Fruit fly (Drosophila melanogaster): ENCODE measurements around the gene ppk27.

The ppk27 gene

dm6 chr3L:3788790-3789421 is 33.9 kb upstream of the ppk27 start (continued):
- TF ChIP-seq ind (GFP tag; optimal IDR thresholded peaks at IDR 0.05) (no peak), twi (tag; optimal IDR thresholded peaks at IDR 0.05) (no peak), pnt (GFP tag; optimal IDR thresholded peaks at IDR 0.05) (no peak), Hr3 (GFP tag; optimal IDR thresholded peaks at IDR 0.05) (no peak), scrt (GFP tag; optimal IDR thresholded peaks at IDR 0.05) (peak; percentile 31), gsb-n (tag; optimal IDR thresholded peaks at IDR 0.05) (peak; percentile 51), CG30431 (GFP tag; optimal IDR thresholded peaks at IDR 0.05) (no peak), CG16863 (GFP tag; optimal IDR thresholded peaks at IDR 0.05) (no peak), Chrac-16 (GFP tag; optimal IDR thresholded peaks at IDR 0.05) (no peak), wdn (GFP tag; IDR thresholded peaks at IDR 0.05) (no peak), Jarid2 (GFP tag; optimal IDR thresholded peaks at IDR 0.05) (no peak), B-H1 (GFP tag; IDR thresholded peaks at IDR 0.05) (no peak; the same call in 2 of the 3 replicates), CG15479 (GFP tag; optimal IDR thresholded peaks at IDR 0.05) (no peak), lola (GFP tag; optimal IDR thresholded peaks at IDR 0.05) (peak in 1 of 3 experiments; percentile 28), dimm (GFP tag; IDR thresholded peaks at IDR 0.05) (no peak), CG7928 (GFP tag; optimal IDR thresholded peaks at IDR 0.05) (no peak), nerfin-2 (GFP tag; IDR thresholded peaks at IDR 0.05; ENCODE audit: partially characterized antibody) (peak; percentile 70), h (optimal IDR thresholded peaks at IDR 0.05) (no peak), Atf-2 (GFP tag; optimal IDR thresholded peaks at IDR 0.05) (no peak), Scr (GFP tag; IDR thresholded peaks at IDR 0.05; ENCODE audit: partially characterized antibody) (peak; percentile 52; the same call in 1 of the 2 replicates), D19A (tag; optimal IDR thresholded peaks at IDR 0.05) (peak; percentile 70), onecut (GFP tag; IDR thresholded peaks at IDR 0.05) (no peak), CG4360 (GFP tag; IDR thresholded peaks at IDR 0.05) (peak; percentile 52; the same call in 1 of the 2 replicates), bowl (GFP tag; IDR thresholded peaks at IDR 0.05) (no peak), Mes4 (GFP tag; optimal IDR thresholded peaks at IDR 0.05) (no peak), Hmr (GFP tag; optimal IDR thresholded peaks at IDR 0.05) (peak; percentile 36), al (GFP tag; IDR thresholded peaks at IDR 0.05) (peak; percentile 19; the same call in 1 of the 2 replicates), Myb (GFP tag; optimal IDR thresholded peaks at IDR 0.05) (no peak), CG17612 (GFP tag; IDR thresholded peaks at IDR 0.05) (0 out of 2 replicates have a peak, but pooled peaks have one; percentile 11), CG10979 (tag; optimal IDR thresholded peaks at IDR 0.05) (peak; percentile 27), Lpt (GFP tag; optimal IDR thresholded peaks at IDR 0.05) (no peak), salm (tag; optimal IDR thresholded peaks at IDR 0.05) (no peak), CG17361 (GFP tag; IDR thresholded peaks at IDR 0.05) (peak; percentile 64; the same call in 1 of the 3 replicates), Bgb (GFP tag; IDR thresholded peaks at IDR 0.05; ENCODE audit: partially characterized antibody) (peak; percentile 84), CG1832 (GFP tag; optimal IDR thresholded peaks at IDR 0.05) (no peak), run (tag; optimal IDR thresholded peaks at IDR 0.05) (no peak), CG7556 (GFP tag; optimal IDR thresholded peaks at IDR 0.05) (peak; percentile 31), Vsx1 (GFP tag; optimal IDR thresholded peaks at IDR 0.05) (no peak), btn (GFP tag; optimal IDR thresholded peaks at IDR 0.05) (no peak), sens-2 (GFP tag; IDR thresholded peaks at IDR 0.05) (no peak), hth (optimal IDR thresholded peaks at IDR 0.05) (no peak), oc (tag; optimal IDR thresholded peaks at IDR 0.05) (no peak), CG15601 (tag; optimal IDR thresholded peaks at IDR 0.05) (peak; percentile 38), cg (GFP tag; optimal IDR thresholded peaks at IDR 0.05) (no peak), CG10147 (GFP tag; optimal IDR thresholded peaks at IDR 0.05) (no peak), danr (GFP tag; IDR thresholded peaks at IDR 0.05) (no peak), slou (GFP tag; optimal IDR thresholded peaks at IDR 0.05) (no peak), CG10654 (GFP tag; optimal IDR thresholded peaks at IDR 0.05) (no peak), gce (GFP tag; IDR thresholded peaks at IDR 0.05) (no peak), bab2 (GFP tag; optimal IDR thresholded peaks at IDR 0.05) (no peak), D19B (GFP tag; optimal IDR thresholded peaks at IDR 0.05) (no peak)
